Worm (Caenorhabditis elegans): Measurements from ENCODE around the gene zmp-2.

DNA sequence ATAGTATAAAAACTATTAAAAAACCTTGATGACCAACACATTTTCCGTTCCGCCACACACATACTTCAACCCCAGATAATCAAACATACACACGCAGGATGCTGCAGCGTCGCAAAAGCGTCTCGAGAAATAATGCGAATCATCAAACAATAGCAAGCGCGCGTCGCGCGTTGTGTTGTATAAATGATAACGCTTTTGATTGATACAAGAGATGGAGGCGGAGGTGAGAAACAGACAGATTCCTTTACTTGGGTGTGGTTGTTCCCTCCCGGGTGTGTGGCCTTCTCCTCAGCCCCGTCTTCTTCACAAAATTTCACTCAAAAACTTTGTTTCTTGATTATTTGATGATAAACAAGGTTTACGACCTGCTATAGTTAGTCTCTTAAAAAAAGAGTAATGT lies 39.9 kb downstream of the zmp-2 start:
- TF ChIP-seq nfya-1 (tag; optimal IDR thresholded peaks at IDR 0.05) (no peak), ama-1 (optimal IDR thresholded peaks at IDR 0.05) (no peak), pha-4 (tag; optimal IDR thresholded peaks at IDR 0.05) (no peak), fkh-10 (GFP tag; optimal IDR thresholded peaks at IDR 0.05) (no peak), dmd-4 (tag; optimal IDR thresholded peaks at IDR 0.05; ENCODE audit: borderline replicate concordance) (no peak), Y22D7AL.16 (tag; optimal IDR thresholded peaks at IDR 0.05) (no peak), elt-2 (tag; optimal IDR thresholded peaks at IDR 0.05) (no peak), hlh-30 (tag; optimal IDR thresholded peaks at IDR 0.05; ENCODE audit: insufficient read depth) (no peak), ceh-45 (GFP tag; IDR thresholded peaks at IDR 0.05) (no peak), pqm-1 (tag; optimal IDR thresholded peaks at IDR 0.05) (no peak), ceh-9 (tag; optimal IDR thresholded peaks at IDR 0.05) (no peak)
